Fruit fly (Drosophila melanogaster): Measurements from ENCODE around the gene Daao2.

Gene Daao2

dm6 chr2L:6833661-6834073, 30.9 kb downstream of the Daao2 start (continued):
- TF ChIP-seq Med (GFP tag) (peak; percentile 18), gsb-n (tag; optimal IDR thresholded peaks at IDR 0.05) (peak; percentile 29), CG11456 (GFP tag; IDR thresholded peaks at IDR 0.05) (no peak), so (GFP tag; IDR thresholded peaks at IDR 0.05) (peak; percentile 64; the same call in 2 of the 3 replicates), Aef1 (GFP tag; IDR thresholded peaks at IDR 0.05) (no peak), H2.0 (GFP tag; IDR thresholded peaks at IDR 0.05) (no peak), tio (GFP tag; optimal IDR thresholded peaks at IDR 0.05) (no peak), cg (GFP tag; optimal IDR thresholded peaks at IDR 0.05) (peak; percentile 99), CG10543 (GFP tag; optimal IDR thresholded peaks at IDR 0.05) (no peak), CG1832 (GFP tag; optimal IDR thresholded peaks at IDR 0.05) (peak; percentile 86), CG6683 (GFP tag; optimal IDR thresholded peaks at IDR 0.05) (no peak), ttk (GFP tag; IDR thresholded peaks at IDR 0.05) (peak; percentile 34), gsb (GFP tag; IDR thresholded peaks at IDR 0.05) (no peak), CG2120 (GFP tag; optimal IDR thresholded peaks at IDR 0.05) (no peak), sd (tag; optimal IDR thresholded peaks at IDR 0.05) (peak; percentile 43), CG12391 (tag; optimal IDR thresholded peaks at IDR 0.05) (no peak), Usf (GFP tag; optimal IDR thresholded peaks at IDR 0.05) (no peak), ac (GFP tag; optimal IDR thresholded peaks at IDR 0.05) (no peak), pfk (GFP tag; optimal IDR thresholded peaks at IDR 0.05) (peak; percentile 97), CG12155 (GFP tag; optimal IDR thresholded peaks at IDR 0.05) (no peak), Side (GFP tag; optimal IDR thresholded peaks at IDR 0.05) (no peak), rib (GFP tag; IDR thresholded peaks at IDR 0.05) (0 out of 2 replicates have a peak, but pooled peaks have one; percentile 37), Jarid2 (GFP tag; optimal IDR thresholded peaks at IDR 0.05) (peak; percentile 63), Neu2 (GFP tag; optimal IDR thresholded peaks at IDR 0.05; ENCODE audit: borderline replicate concordance) (no peak), HLH3B (GFP tag; IDR thresholded peaks at IDR 0.05) (no peak), CG10959 (GFP tag; IDR thresholded peaks at IDR 0.05) (no peak), Sin3A (optimal IDR thresholded peaks at IDR 0.05) (no peak), ftz-f1 (GFP tag; optimal IDR thresholded peaks at IDR 0.05) (peak; percentile 44), lov (optimal IDR thresholded peaks at IDR 0.05) (no peak), lov (GFP tag; IDR thresholded peaks at IDR 0.05) (0 out of 3 replicates have a peak, but pooled peaks have one; percentile 71), CG10366 (GFP tag; IDR thresholded peaks at IDR 0.05) (no peak), CG7928 (GFP tag; optimal IDR thresholded peaks at IDR 0.05) (no peak), CG31441 (GFP tag; IDR thresholded peaks at IDR 0.05) (no peak), da (GFP tag; optimal IDR thresholded peaks at IDR 0.05) (no peak), sug (tag; optimal IDR thresholded peaks at IDR 0.05) (peak; percentile 44), CG17829 (tag; optimal IDR thresholded peaks at IDR 0.05) (peak; percentile 1), Gug (GFP tag; IDR thresholded peaks at IDR 0.05) (no peak), trem (tag; optimal IDR thresholded peaks at IDR 0.05) (no peak), CG1792 (GFP tag; optimal IDR thresholded peaks at IDR 0.05) (no peak), CG30403 (GFP tag; optimal IDR thresholded peaks at IDR 0.05) (no peak), Sox102F (GFP tag; optimal IDR thresholded peaks at IDR 0.05) (no peak), abd-A (tag; optimal IDR thresholded peaks at IDR 0.05) (peak; percentile 58), bigmax (GFP tag; optimal IDR thresholded peaks at IDR 0.05) (no peak), bsh (GFP tag; optimal IDR thresholded peaks at IDR 0.05) (no peak), CG4328 (GFP tag; optimal IDR thresholded peaks at IDR 0.05) (peak; percentile 7), NK7.1 (GFP tag; optimal IDR thresholded peaks at IDR 0.05) (no peak), Nf-YB (GFP tag; optimal IDR thresholded peaks at IDR 0.05) (peak; percentile 99), CG12769 (tag; optimal IDR thresholded peaks at IDR 0.05) (no peak), dysf (GFP tag; IDR thresholded peaks at IDR 0.05) (0 out of 3 replicates have a peak, but pooled peaks have one; percentile 25), Optix (GFP tag; IDR thresholded peaks at IDR 0.05) (no peak), CG17328 (GFP tag; IDR thresholded peaks at IDR 0.05) (no peak), gce (GFP tag; IDR thresholded peaks at IDR 0.05) (no peak)

Data from whole organism, embryonic.